Worm (Caenorhabditis elegans): ENCODE measurements around the gene F32D8.8.

Gene F32D8.8

ce11 chrV:10890980-10891379 lies 11.6 kb downstream of the F32D8.8 start, which contains the start of gene F32D8.12 (continued):
- TF ChIP-seq snu-23 (GFP tag; optimal IDR thresholded peaks at IDR 0.05) (peak; percentile 84), nhr-76 (tag; optimal IDR thresholded peaks at IDR 0.05) (no peak), sox-4 (tag; optimal IDR thresholded peaks at IDR 0.05) (no peak), fkh-10 (GFP tag; optimal IDR thresholded peaks at IDR 0.05) (no peak), jun-1 (tag; optimal IDR thresholded peaks at IDR 0.05) (no peak), pqm-1 (tag; optimal IDR thresholded peaks at IDR 0.05) (no peak), hlh-17 (GFP tag; optimal IDR thresholded peaks at IDR 0.05; ENCODE audit: borderline replicate concordance) (no peak), skn-1 (tag; optimal IDR thresholded peaks at IDR 0.05) (no peak), C34B4.2 (tag; optimal IDR thresholded peaks at IDR 0.05) (no peak), ceh-90 (tag; optimal IDR thresholded peaks at IDR 0.05) (no peak), nhr-47 (tag; optimal IDR thresholded peaks at IDR 0.05) (peak; percentile 36), pag-3 (tag; optimal IDR thresholded peaks at IDR 0.05; ENCODE audit: borderline replicate concordance, insufficient read depth) (no peak), unc-62 (GFP tag; optimal IDR thresholded peaks at IDR 0.05) (no peak), zip-4 (GFP tag; optimal IDR thresholded peaks at IDR 0.05) (no peak), ztf-4 (tag; optimal IDR thresholded peaks at IDR 0.05) (no peak), grh-1 (GFP tag; IDR thresholded peaks at IDR 0.05) (no peak), elt-3 (tag; optimal IDR thresholded peaks at IDR 0.05) (peak in 2 of 6 experiments; percentile 41 to 62), hlh-4 (tag; optimal IDR thresholded peaks at IDR 0.05) (no peak), lir-3 (tag; optimal IDR thresholded peaks at IDR 0.05; ENCODE audit: poor library complexity) (peak; percentile 18), ama-1 (optimal IDR thresholded peaks at IDR 0.05) (peak; percentile 44), nhr-85 (tag) (peak; percentile 65), nhr-71 (tag; optimal IDR thresholded peaks at IDR 0.05) (peak; percentile 86), zag-1 (tag; optimal IDR thresholded peaks at IDR 0.05) (no peak), lin-13 (GFP tag; optimal IDR thresholded peaks at IDR 0.05) (peak; percentile 9), unc-86 (tag; optimal IDR thresholded peaks at IDR 0.05) (no peak), lin-15B (tag; optimal IDR thresholded peaks at IDR 0.05) (no peak), pax-3 (tag; optimal IDR thresholded peaks at IDR 0.05) (no peak), ceh-63 (GFP tag; optimal IDR thresholded peaks at IDR 0.05) (no peak), unc-98 (GFP tag; IDR thresholded peaks at IDR 0.05) (no peak), mef-2 (tag; optimal IDR thresholded peaks at IDR 0.05) (no peak), tbx-2 (tag; optimal IDR thresholded peaks at IDR 0.05) (no peak), nhr-237 (tag; optimal IDR thresholded peaks at IDR 0.05) (no peak), Y116A8C.19 (tag; optimal IDR thresholded peaks at IDR 0.05; ENCODE audit: borderline replicate concordance) (no peak), C16A3.4 (tag; optimal IDR thresholded peaks at IDR 0.05) (peak; percentile 35), fkh-8 (tag; optimal IDR thresholded peaks at IDR 0.05) (no peak), lin-35 (GFP tag; optimal IDR thresholded peaks at IDR 0.05) (peak; percentile 23 to 59), nhr-12 (tag; optimal IDR thresholded peaks at IDR 0.05) (no peak), ceh-82 (tag; optimal IDR thresholded peaks at IDR 0.05) (peak in 1 of 3 experiments; percentile 22)

DNA sequence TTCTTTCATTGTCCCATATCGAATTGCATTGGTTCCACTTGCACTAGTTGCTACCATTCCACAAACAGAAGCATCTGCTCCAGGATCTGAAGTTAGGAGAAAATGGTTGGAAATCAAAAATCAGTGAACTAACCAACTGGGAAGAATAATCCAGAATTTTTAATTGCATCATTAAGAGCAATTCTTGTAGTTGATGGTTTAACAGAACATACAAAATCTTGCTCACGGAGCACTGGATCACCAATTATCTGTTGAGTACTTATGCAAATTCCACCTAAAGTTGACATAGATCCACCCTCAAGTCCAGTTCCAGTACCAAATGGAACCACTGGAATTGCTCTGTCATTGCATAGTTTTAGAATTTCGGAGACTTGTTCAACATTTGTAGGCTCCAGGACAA lies 12.8 kb downstream of the F32D8.8 start:
- no peak for TF ChIP-seq tbx-2 (tag; optimal IDR thresholded peaks at IDR 0.05)
- no peak for TF ChIP-seq pag-3 (tag; optimal IDR thresholded peaks at IDR 0.05; ENCODE audit: borderline replicate concordance, insufficient read depth)
- TF ChIP-seq sox-4 (tag; optimal IDR thresholded peaks at IDR 0.05): no peak
- no peak for TF ChIP-seq C16A3.4 (tag; optimal IDR thresholded peaks at IDR 0.05)
- peak; percentile 9; the same call in 1 of the 2 replicates for TF ChIP-seq nhr-19 (GFP tag; conservative IDR thresholded peaks at IDR 0.05)
- no peak for TF ChIP-seq Y116A8C.19 (tag; optimal IDR thresholded peaks at IDR 0.05; ENCODE audit: borderline replicate concordance)
- TF ChIP-seq hpl-2 (GFP tag; optimal IDR thresholded peaks at IDR 0.05): no peak

ce11 chrV:10889036-10889435 lies 13.5 kb downstream of the F32D8.8 start, which contains the start of gene F32D8.11:
F32D8.11 (minus strand) TSS chrV:10889136.
- TF ChIP-seq fkh-8 (tag; optimal IDR thresholded peaks at IDR 0.05) (no peak), efl-1 (optimal IDR thresholded peaks at IDR 0.05) (no peak), efl-1 (GFP tag; optimal IDR thresholded peaks at IDR 0.05 in 1 of 2) (peak in 1 of 2 experiments; percentile 83)
